Worm (Caenorhabditis elegans): ENCODE data around the gene Y39G8B.9.

ce11 chrII:14008359-14008758 lies 27.2 kb downstream of the Y39G8B.9 start, which contains the start of gene F01D5.7:
- TF ChIP-seq lin-13 (tag; optimal IDR thresholded peaks at IDR 0.05) (no peak), elt-3 (tag; optimal IDR thresholded peaks at IDR 0.05) (no peak), nhr-237 (tag; optimal IDR thresholded peaks at IDR 0.05) (no peak), nhr-12 (tag; optimal IDR thresholded peaks at IDR 0.05) (no peak), unc-39 (tag; optimal IDR thresholded peaks at IDR 0.05) (no peak), nhr-76 (tag; optimal IDR thresholded peaks at IDR 0.05) (no peak)

Data from whole organism, mixed stage, embryonic.